Worm (Caenorhabditis elegans) whole organism, late embryonic: ENCODE results near the gene col-12.

Experiments
- elt-2 ChIP-seq: sonication (generic microtip); optimal IDR thresholded peaks from 2 replicates; lab custom pipeline; 2016; ENCODE audit warnings: missing genetic modification reagents, missing genetic modification characterization, missing compliant biosample characterization
- lin-11 ChIP-seq: fragments of 200-800 bp; sonication (Bioruptor generic); optimal IDR thresholded peaks from 2 replicates; lab custom pipeline; 2018; ENCODE audit warnings: mild to moderate bottlenecking, missing genetic modification characterization, missing compliant biosample characterization
- nhr-11 ChIP-seq: fragments of 150-350 bp; optimal IDR thresholded peaks from 2 replicates; lab custom pipeline; 2014; ENCODE audit warnings: missing biosample characterization, missing genetic modification characterization
- pat-9 ChIP-seq: fragments of 200-800 bp; sonication (Bioruptor generic); optimal IDR thresholded peaks from 2 replicates; lab custom pipeline; 2018; ENCODE audit warnings: mild to moderate bottlenecking, missing genetic modification characterization, moderate library complexity, missing compliant biosample characterization
- pha-4 ChIP-seq: fragments of 150-350 bp; optimal IDR thresholded peaks from 2 replicates; lab custom pipeline; 2018; ENCODE audit warnings: missing biosample characterization, missing genetic modification reagents, missing genetic modification characterization
- sox-4 ChIP-seq: sonication (generic microtip); optimal IDR thresholded peaks from 2 replicates; lab custom pipeline; 2017; ENCODE audit warnings: mild to moderate bottlenecking, missing genetic modification characterization, inconsistent platforms, missing compliant biosample characterization
- ttx-3 ChIP-seq: sonication (generic microtip); optimal IDR thresholded peaks from 2 replicates; lab custom pipeline; 2016; ENCODE audit warnings: missing genetic modification reagents, missing genetic modification characterization, missing compliant biosample characterization

DNA sequence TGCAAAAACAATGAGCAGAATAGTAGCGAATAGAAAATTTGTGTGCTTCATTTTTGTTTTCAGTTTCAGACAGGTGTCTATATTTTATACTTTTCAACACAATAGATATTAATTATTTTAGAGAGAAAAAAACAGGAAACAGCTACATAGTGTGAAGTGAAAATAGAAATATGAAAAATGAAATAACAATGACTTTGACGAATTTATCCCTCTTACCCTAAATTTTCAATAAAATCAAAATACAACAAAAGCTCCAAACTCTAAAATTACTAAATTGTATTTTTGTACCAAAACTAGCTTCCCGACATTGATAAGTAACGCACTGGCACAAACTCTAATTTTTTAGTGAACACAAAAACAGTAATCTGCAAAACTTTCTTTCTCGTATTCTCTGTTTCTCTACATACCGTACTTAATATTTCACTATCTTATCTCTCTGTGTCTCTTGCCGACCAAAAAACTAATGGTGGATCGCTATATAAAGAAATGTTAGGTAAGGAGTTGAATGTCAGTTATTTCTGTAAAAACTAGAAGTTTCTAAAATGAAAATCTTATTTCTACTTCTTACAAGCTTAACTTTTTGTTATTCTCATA is 29.7 kb downstream of the col-12 start, which contains the start of the genes col-151 and ugt-1:
- TF ChIP-seq lin-11 (tag; lab: Kevin White, UChicago) (no peak), pha-4 (no peak), nhr-11 (tag; lab: Kevin White, UChicago) (no peak), ttx-3 (tag; lab: Kevin White, UChicago) (no peak), pat-9 (no peak), sox-4 (tag; lab: Kevin White, UChicago) (no peak), elt-2 (no peak)
